Fruit fly (Drosophila melanogaster) S2 (cell line): ENCODE results near the gene CG5758.

ENCODE experiments used
- CG8478 ChIP-seq: fragments of >200 bp; optimal IDR thresholded peaks from 2 replicates; lab custom pipeline; 2018
- CTCF ChIP-seq, 2 experiments: fragments of >200 bp; optimal IDR thresholded peaks; 2 replicates each; lab custom pipeline; 2018

- no peak for TF ChIP-seq CG8478
- TF ChIP-seq CTCF (optimal IDR thresholded peaks at IDR 0.05; lab: Kevin White, UChicago) = no peak
Observed at dm6 chr2L:18146618-18147099, 26.9 kb downstream of the CG5758 start.
